Fruit fly (Drosophila melanogaster) Kc167 (cell line): ENCODE measurements around the gene Gapvd1.

Experiments
- Myc ChIP-seq: fragments of >200 bp; optimal IDR thresholded peaks from 2 replicates; lab custom pipeline; 2017; ENCODE audit warnings: missing external identifiers
- Sin3A ChIP-seq: fragments of >200 bp; optimal IDR thresholded peaks from 2 replicates; lab custom pipeline; 2018; ENCODE audit warnings: missing external identifiers
- h ChIP-seq: fragments of >200 bp; optimal IDR thresholded peaks from 3 replicates; lab custom pipeline; 2018; ENCODE audit warnings: missing external identifiers
- insv ChIP-seq: fragments of >200 bp; optimal IDR thresholded peaks from 3 replicates; lab custom pipeline; 2018; ENCODE audit warnings: missing external identifiers
- psq ChIP-seq: fragments of >200 bp; optimal IDR thresholded peaks from 2 replicates; lab custom pipeline; 2017; ENCODE audit warnings: missing external identifiers
- ttk ChIP-seq: sonication (Bioruptor generic); optimal IDR thresholded peaks from 2 replicates; lab custom pipeline; 2017; ENCODE audit warnings: missing external identifiers

The Gapvd1 gene

DNA sequence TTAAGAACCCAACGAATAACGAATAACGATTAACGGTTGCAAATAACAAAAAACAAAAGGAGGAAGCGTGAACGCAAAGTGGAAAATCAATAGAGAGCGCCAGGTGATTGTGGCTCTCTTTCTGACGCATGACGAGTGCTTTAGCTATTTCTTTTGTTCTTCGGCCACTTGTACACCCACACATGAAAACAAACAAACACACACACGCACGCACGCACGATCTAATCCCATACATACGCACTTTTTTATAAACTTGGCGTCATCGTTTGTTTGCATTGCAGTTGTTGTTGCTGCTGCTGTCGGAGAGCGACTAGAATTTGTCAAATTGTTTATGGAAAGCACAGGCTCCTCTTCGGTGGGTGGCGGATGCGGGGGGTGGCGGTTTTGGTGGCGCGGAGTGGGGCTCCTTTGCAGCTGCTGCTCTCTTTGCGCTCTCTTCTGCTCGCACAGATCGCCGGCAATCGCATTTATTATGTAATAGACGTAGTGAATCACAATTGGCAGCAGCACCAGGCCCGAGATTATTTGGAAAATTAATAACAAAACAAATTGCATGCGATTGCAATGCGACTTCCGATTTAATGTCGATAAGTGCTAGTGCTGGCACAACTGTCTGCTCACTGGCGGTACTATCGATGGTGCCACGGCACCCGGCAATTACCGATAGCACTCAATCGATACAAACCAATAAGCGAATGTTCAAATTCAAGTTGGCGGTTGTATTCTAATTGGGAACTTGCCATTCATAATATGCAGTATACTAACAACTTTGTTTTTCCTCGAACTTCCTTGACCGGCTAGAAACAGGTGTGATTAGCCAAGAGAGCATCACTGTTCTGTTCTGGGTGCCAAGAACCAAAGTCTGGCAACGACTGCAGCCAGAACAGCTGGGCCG lies 14.0 kb downstream of the Gapvd1 start:
- no peak for TF ChIP-seq Myc (lab: Kevin White, UChicago)
- no peak for TF ChIP-seq psq (lab: Kevin White, UChicago)
- no peak for TF ChIP-seq ttk (lab: Kevin White, UChicago)
- no peak for TF ChIP-seq Sin3A (lab: Kevin White, UChicago)
- TF ChIP-seq h (lab: Kevin White, UChicago): no peak
- no peak for TF ChIP-seq insv (lab: Kevin White, UChicago)

DNA sequence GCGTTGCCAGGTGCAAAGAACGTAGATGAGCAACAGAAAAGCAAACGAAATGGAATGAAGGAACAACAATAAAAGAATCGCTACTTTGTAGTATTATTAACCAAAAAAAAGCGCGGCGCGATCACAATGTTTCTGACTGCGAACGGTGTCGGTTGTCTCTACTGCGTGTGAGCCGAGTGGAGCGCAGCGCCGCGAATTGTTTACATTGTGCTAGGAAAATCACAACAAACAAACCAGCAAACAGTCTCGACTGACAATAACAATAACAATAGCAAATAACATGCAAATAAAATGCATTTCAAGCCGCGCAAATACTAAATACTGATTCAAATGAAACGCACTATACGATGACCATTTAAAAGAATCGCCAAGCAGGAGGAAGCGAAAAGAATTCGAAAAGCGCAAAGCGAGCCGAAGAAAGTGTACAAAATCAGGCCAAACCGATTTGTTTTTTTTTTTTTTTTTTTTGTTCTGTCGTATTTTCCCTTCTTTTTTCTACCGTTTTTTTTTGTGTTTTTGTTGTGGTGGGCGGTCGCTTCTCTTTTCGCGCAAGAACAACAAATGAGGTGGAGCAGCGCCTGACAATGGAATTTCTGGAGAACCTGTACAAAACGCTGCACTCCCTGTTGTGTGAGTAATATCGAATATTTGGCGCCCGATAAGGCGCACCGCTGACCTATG lies 14.8 kb downstream of the Gapvd1 start, which contains the start of the genes CG34348 and Kap3:
Gene CG34348, plus strand, starts transcription at position 6 of the 681 bp plus-strand sequence.
Gene Kap3, minus strand, starts transcription at position 217 of the 681 bp plus-strand sequence.
- TF ChIP-seq Sin3A (lab: Kevin White, UChicago): no peak
- no peak for TF ChIP-seq Myc (lab: Kevin White, UChicago)
- TF ChIP-seq h (lab: Kevin White, UChicago): no peak
- no peak for TF ChIP-seq psq (lab: Kevin White, UChicago)
- TF ChIP-seq ttk (lab: Kevin White, UChicago): no peak
- no peak for TF ChIP-seq insv (lab: Kevin White, UChicago)

DNA sequence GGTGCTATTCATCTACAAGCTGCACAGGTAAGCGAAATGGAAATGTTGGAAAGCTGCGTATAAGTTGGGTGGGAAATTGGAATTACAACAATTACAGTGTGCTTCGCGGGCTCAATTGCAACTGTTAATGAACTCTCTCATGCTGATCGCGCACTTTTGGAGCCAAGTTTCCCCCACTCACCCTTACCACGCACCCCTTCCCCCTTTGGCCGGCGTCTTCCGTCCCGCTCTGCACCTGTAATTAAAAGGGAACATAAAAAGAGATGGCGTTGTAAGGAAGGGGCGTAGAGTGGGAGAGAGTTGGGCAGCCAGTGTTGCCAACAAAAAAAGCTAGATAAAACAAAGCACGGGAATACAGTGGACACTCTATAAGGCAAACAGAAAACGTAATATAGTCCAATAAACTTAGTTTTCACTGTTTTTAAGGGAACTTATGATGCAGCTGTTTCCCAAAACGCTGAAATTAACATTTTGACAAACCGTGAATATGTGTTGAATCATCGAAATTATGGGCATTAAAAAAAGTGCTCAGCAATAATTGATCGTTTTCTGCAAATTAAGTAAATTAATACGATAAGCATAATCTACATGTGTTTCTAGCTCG lies 15.6 kb downstream of the Gapvd1 start:
- no peak for TF ChIP-seq h (lab: Kevin White, UChicago)
- TF ChIP-seq ttk (lab: Kevin White, UChicago): no peak
- TF ChIP-seq psq (lab: Kevin White, UChicago): no peak
- TF ChIP-seq Sin3A (lab: Kevin White, UChicago): no peak
- TF ChIP-seq insv (lab: Kevin White, UChicago): no peak
- TF ChIP-seq Myc (lab: Kevin White, UChicago): no peak

DNA sequence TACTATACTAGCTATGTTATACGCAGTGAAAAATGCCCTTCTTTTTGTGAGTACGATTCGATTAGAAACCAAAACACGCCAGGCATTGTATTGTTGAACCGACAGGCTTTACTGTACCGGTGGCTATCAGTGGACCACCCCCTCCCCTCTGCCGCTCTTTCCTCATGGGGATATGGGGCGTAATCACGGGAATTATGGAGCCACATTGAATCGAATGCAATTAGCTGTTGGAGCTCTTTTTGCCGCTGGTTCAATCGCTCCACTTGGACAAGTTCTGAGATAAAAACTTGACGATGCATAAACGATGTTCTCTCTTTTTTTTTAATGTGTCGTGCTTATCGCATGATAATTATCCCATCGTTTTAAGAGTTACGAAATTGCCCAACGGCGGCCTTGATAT lies 17.0 kb downstream of the Gapvd1 start:
- TF ChIP-seq psq (lab: Kevin White, UChicago): no peak
- TF ChIP-seq Sin3A (lab: Kevin White, UChicago): no peak
- no peak for TF ChIP-seq ttk (lab: Kevin White, UChicago)
- TF ChIP-seq h (lab: Kevin White, UChicago): no peak
- no peak for TF ChIP-seq Myc (lab: Kevin White, UChicago)
- no peak for TF ChIP-seq insv (lab: Kevin White, UChicago)

DNA sequence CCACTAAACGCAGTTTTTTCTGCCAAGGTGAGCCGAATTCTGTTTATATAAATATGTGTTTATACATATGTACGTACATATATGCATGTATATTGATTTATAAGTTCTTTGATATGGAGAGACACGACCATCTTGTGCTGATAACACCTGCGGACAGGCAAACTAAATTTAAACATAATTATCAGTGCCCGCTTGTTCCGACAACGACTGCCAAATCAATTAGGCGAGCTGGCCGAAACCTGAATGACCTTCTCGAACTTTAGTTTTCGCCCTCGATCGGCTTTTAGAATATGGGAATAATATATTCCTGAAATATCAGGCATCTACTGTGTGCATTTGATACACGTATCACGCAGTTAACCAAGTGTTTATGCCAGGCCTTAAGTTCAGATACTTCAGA lies 17.6 kb downstream of the Gapvd1 start:
- TF ChIP-seq Myc (lab: Kevin White, UChicago) (no peak), psq (lab: Kevin White, UChicago) (no peak), Sin3A (lab: Kevin White, UChicago) (no peak), ttk (lab: Kevin White, UChicago) (no peak), insv (lab: Kevin White, UChicago) (no peak), h (lab: Kevin White, UChicago) (no peak)

DNA sequence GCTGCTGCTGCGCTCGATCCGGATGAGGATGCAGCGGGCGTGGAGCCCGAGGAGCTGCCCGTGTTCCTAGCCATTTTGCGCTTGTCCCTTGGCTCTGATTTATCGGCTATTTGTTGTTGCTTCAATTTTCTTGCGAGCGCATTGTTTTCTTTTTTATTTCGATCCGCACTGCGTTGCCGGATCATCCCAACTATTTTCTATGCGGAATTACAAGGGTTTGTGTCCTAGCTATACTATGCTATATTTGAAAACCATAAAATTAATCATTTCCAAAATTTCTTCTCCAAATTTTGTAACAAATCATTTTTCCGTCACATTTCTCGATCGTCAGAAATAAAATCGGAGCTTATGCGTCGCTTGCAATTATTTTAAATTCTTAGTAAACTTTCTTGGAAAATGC lies 22.6 kb downstream of the Gapvd1 start, which contains the start of the genes GCS1 and CG11756:
Gene GCS1, minus strand, starts transcription at position 193 of the 400 bp plus-strand sequence.
Gene CG11756, plus strand, starts transcription at position 312 of the 400 bp plus-strand sequence.
- no peak for TF ChIP-seq insv (lab: Kevin White, UChicago)
- no peak for TF ChIP-seq Sin3A (lab: Kevin White, UChicago)
- no peak for TF ChIP-seq psq (lab: Kevin White, UChicago)
- no peak for TF ChIP-seq Myc (lab: Kevin White, UChicago)
- TF ChIP-seq h (lab: Kevin White, UChicago): no peak
- TF ChIP-seq ttk (lab: Kevin White, UChicago): no peak

DNA sequence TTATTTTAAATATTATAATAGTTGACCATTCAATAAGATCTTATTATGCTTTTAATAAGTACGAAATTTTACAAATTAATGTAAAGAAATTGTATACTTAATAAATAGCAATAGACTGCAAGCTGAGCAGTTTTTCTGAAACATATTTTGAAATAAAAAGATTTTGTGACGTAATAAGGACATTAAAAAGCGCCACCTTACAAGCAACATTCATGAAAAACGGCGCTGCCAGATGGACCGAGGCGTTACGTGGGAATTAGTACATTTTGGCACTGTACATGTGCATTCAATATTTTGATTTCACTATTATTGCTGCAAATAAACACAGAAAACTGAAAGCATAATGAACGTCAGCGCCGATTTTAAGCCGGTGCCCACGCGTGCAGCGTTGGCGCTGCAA lies 23.6 kb downstream of the Gapvd1 start, which contains the start of gene CG1738:
Gene CG1738, plus strand, starts transcription at position 221 of the 400 bp plus-strand sequence.
- TF ChIP-seq h (lab: Kevin White, UChicago): no peak
- no peak for TF ChIP-seq insv (lab: Kevin White, UChicago)
- TF ChIP-seq Myc (lab: Kevin White, UChicago): no peak
- no peak for TF ChIP-seq Sin3A (lab: Kevin White, UChicago)
- TF ChIP-seq psq (lab: Kevin White, UChicago): no peak
- no peak for TF ChIP-seq ttk (lab: Kevin White, UChicago)

- TF ChIP-seq ttk (lab: Kevin White, UChicago): no peak
- TF ChIP-seq Myc (lab: Kevin White, UChicago): no peak
- TF ChIP-seq psq (lab: Kevin White, UChicago): no peak
- TF ChIP-seq insv (lab: Kevin White, UChicago): no peak
These were observed 24.6 kb downstream of the Gapvd1 start, which contains the start of gene NdufV3 for dm6 chrX:11349780-11350179. NdufV3 (plus strand) TSS chrX:11349998.

dm6 chrX:11350505-11351327 lies 25.5 kb downstream of the Gapvd1 start, which contains the start of gene CG1737:
CG1737 (plus strand) TSS chrX:11350608.
- TF ChIP-seq Myc (lab: Kevin White, UChicago) (no peak), h (lab: Kevin White, UChicago) (no peak), psq (lab: Kevin White, UChicago) (no peak), insv (lab: Kevin White, UChicago) (no peak), ttk (lab: Kevin White, UChicago) (no peak), Sin3A (lab: Kevin White, UChicago) (no peak)
